Fruit fly (Drosophila melanogaster): ENCODE results near the gene Agpat4.

- no peak for TF ChIP-seq Abd-B (GFP tag; optimal IDR thresholded peaks at IDR 0.05)
- no peak for TF ChIP-seq HLH106 (tag; optimal IDR thresholded peaks at IDR 0.05)
- TF ChIP-seq pan (optimal IDR thresholded peaks at IDR 0.05) = no peak
- TF ChIP-seq lola (GFP tag; optimal IDR thresholded peaks at IDR 0.05) = no peak
- no peak for TF ChIP-seq psq (GFP tag; optimal IDR thresholded peaks at IDR 0.05)
- TF ChIP-seq Dif (GFP tag; optimal IDR thresholded peaks at IDR 0.05; ENCODE audit: partially characterized antibody) = no peak
- peak; percentile 94 for TF ChIP-seq Myc (optimal IDR thresholded peaks at IDR 0.05)
- TF ChIP-seq jim (GFP tag; optimal IDR thresholded peaks at IDR 0.05) = no peak
Measured at dm6 chr3L:16419059-16419773, 37.8 kb upstream of the Agpat4 start, which contains the start of the genes TyrRS and CG33158.

Data from whole organism, wandering third instar larva.